Worm (Caenorhabditis elegans) whole organism, L4 larva: Measurements from ENCODE around the gene C49C3.6.

ENCODE experiments used
- F44E2.7 ChIP-seq: fragments of 200-800 bp; sonication (Bioruptor generic); IDR thresholded peaks from 2 replicates; pipeline ENCODE4 v2.1.2; 2022; ENCODE audit warnings: missing genetic modification characterization, missing compliant biosample characterization
- aha-1 ChIP-seq: fragments of 150-350 bp; peaks from one replicate; lab custom pipeline; 2014; ENCODE audit warnings: missing biosample characterization, missing genetic modification characterization
- ceh-20 ChIP-seq: fragments of 200-800 bp; sonication (Bioruptor generic); IDR thresholded peaks from 2 replicates; pipeline ENCODE4 v1.3.6; 2022; ENCODE audit warnings: missing genetic modification reagents, missing genetic modification characterization, missing compliant biosample characterization
- ceh-32 ChIP-seq: sonication (generic microtip); optimal IDR thresholded peaks from 2 replicates; lab custom pipeline; 2016; ENCODE audit warnings: mild to moderate bottlenecking, missing genetic modification characterization, missing compliant biosample characterization; ENCODE audit not compliant: poor library complexity
- ceh-82 ChIP-seq: sonication (generic microtip); optimal IDR thresholded peaks from 2 replicates; lab custom pipeline; 2017; ENCODE audit warnings: missing biosample characterization, missing genetic modification characterization
- ctbp-1 ChIP-seq: fragments of 200-800 bp; sonication (Bioruptor generic); IDR thresholded peaks from 2 replicates; pipeline ENCODE4 v1.3.6; 2022; ENCODE audit warnings: missing genetic modification reagents, missing genetic modification characterization, missing compliant biosample characterization
- daf-12 ChIP-seq: fragments of 150-350 bp; optimal IDR thresholded peaks from 2 replicates; lab custom pipeline; 2014; ENCODE audit warnings: missing biosample characterization, missing genetic modification reagents, missing genetic modification characterization
- daf-16 ChIP-seq, 3 experiments: sonication (generic microtip); optimal IDR thresholded peaks; 2 replicates each; lab custom pipeline; 2016 to 2017; ENCODE audit warnings: missing genetic modification characterization in 3 of 3, missing genetic modification reagents in 3 of 3, mild to moderate bottlenecking in 2 of 3, missing compliant biosample characterization in 2 of 3, missing biosample characterization in 1 of 3, moderate library complexity in 1 of 3
- daf-19 ChIP-seq: fragments of 200-800 bp; sonication (Bioruptor generic); conservative IDR thresholded peaks from 2 replicates; pipeline ENCODE4 v1.3.6; 2022; ENCODE audit warnings: missing genetic modification characterization, missing compliant biosample characterization
- dmd-6 ChIP-seq: fragments of 200-800 bp; sonication (Bioruptor generic); IDR thresholded peaks from 2 replicates; pipeline ENCODE4 v1.3.6; 2022; ENCODE audit warnings: missing genetic modification reagents, missing genetic modification characterization, missing compliant biosample characterization
- duxl-1 ChIP-seq: sonication (generic microtip); optimal IDR thresholded peaks from 2 replicates; lab custom pipeline; 2016; ENCODE audit warnings: mild to moderate bottlenecking, missing genetic modification characterization, moderate library complexity, missing compliant biosample characterization; ENCODE audit not compliant: poor library complexity
- dve-1 ChIP-seq: sonication (generic microtip); optimal IDR thresholded peaks from 2 replicates; lab custom pipeline; 2017; ENCODE audit warnings: antibody characterized with exemption, mild to moderate bottlenecking, missing genetic modification characterization, missing compliant biosample characterization; ENCODE audit not compliant: insufficient read depth
- egl-43 ChIP-seq: fragments of 200-800 bp; sonication (Bioruptor generic); IDR thresholded peaks from 2 replicates; pipeline ENCODE4 v1.3.6; 2022; ENCODE audit warnings: missing genetic modification reagents, missing genetic modification characterization, missing compliant biosample characterization
- hif-1 ChIP-seq, 2 experiments: sonication (generic microtip); optimal IDR thresholded peaks; 2 replicates each; lab custom pipeline; 2016 to 2017; ENCODE audit warnings: missing compliant biosample characterization in 2 of 2, missing genetic modification characterization in 2 of 2, missing genetic modification reagents in 2 of 2, missing genotype in 2 of 2, mild to moderate bottlenecking in 1 of 2
- hlh-11 ChIP-seq: fragments of 200-800 bp; sonication (Bioruptor generic); optimal IDR thresholded peaks from 2 replicates; lab custom pipeline; 2018; ENCODE audit warnings: mild to moderate bottlenecking, missing genetic modification characterization, missing compliant biosample characterization
- hmg-1.1 ChIP-seq: fragments of 200-800 bp; sonication (Bioruptor generic); IDR thresholded peaks from 2 replicates; pipeline ENCODE4 v1.3.6; 2022; ENCODE audit warnings: missing genetic modification reagents, missing genetic modification characterization, missing compliant biosample characterization
- jun-1 ChIP-seq: fragments of 150-350 bp; optimal IDR thresholded peaks from 2 replicates; lab custom pipeline; 2014; ENCODE audit warnings: missing biosample characterization, missing genetic modification reagents, missing genetic modification characterization
- lim-7 ChIP-seq: fragments of 200-800 bp; sonication (Bioruptor generic); IDR thresholded peaks from 2 replicates; pipeline ENCODE4 v1.3.6; 2022; ENCODE audit warnings: missing genetic modification characterization, missing compliant biosample characterization
- lin-1 ChIP-seq: fragments of 200-800 bp; sonication (Bioruptor generic); IDR thresholded peaks from 2 replicates; pipeline ENCODE4 v1.3.6; 2022; ENCODE audit warnings: missing genetic modification reagents, missing genetic modification characterization, missing compliant biosample characterization
- lin-38 ChIP-seq: fragments of 200-800 bp; sonication (Bioruptor generic); IDR thresholded peaks from 2 replicates; pipeline ENCODE4 v1.3.6; 2022; ENCODE audit warnings: missing genetic modification reagents, missing genetic modification characterization, missing compliant biosample characterization
- lsy-2 ChIP-seq, 2 experiments: fragments of 150-350 bp in 1 of 2; sonication (generic microtip) in 1 of 2; optimal IDR thresholded peaks; 2 replicates each; lab custom pipeline; 2014 to 2017; ENCODE audit warnings: missing biosample characterization in 2 of 2, missing genetic modification characterization in 2 of 2
- madf-5 ChIP-seq, 2 experiments: fragments of 200-800 bp; sonication (Bioruptor generic); IDR thresholded peaks; 2 replicates each; pipeline ENCODE4 v1.3.6; 2022; ENCODE audit warnings: missing compliant biosample characterization in 2 of 2, missing genetic modification characterization in 2 of 2
- mdl-1 ChIP-seq, 2 experiments: fragments of 150-350 bp in 1 of 2; sonication (generic microtip) in 1 of 2; optimal IDR thresholded peaks; 2 replicates each; lab custom pipeline; 2014 to 2017; ENCODE audit warnings: missing biosample characterization in 2 of 2, missing genetic modification characterization in 2 of 2
- mep-1 ChIP-seq: fragments of 150-350 bp; sonication (generic microtip); optimal IDR thresholded peaks from 3 replicates; lab custom pipeline; 2014; ENCODE audit warnings: missing biosample characterization, missing genetic modification characterization
- mes-2 ChIP-seq: sonication (generic microtip); optimal IDR thresholded peaks from 2 replicates; lab custom pipeline; 2016; ENCODE audit warnings: missing genotype, mild to moderate bottlenecking, missing genetic modification characterization, missing compliant biosample characterization; ENCODE audit not compliant: poor library complexity, severe bottlenecking
- nhr-102 ChIP-seq: sonication (generic microtip); optimal IDR thresholded peaks from 2 replicates; lab custom pipeline; 2016; ENCODE audit warnings: mild to moderate bottlenecking, missing genetic modification characterization, moderate library complexity, missing compliant biosample characterization
- nhr-11 ChIP-seq: fragments of 150-350 bp; optimal IDR thresholded peaks from 2 replicates; lab custom pipeline; 2014; ENCODE audit warnings: missing biosample characterization, missing genetic modification characterization
- nhr-25 ChIP-seq: sonication (generic microtip); optimal IDR thresholded peaks from 2 replicates; lab custom pipeline; 2017; ENCODE audit warnings: missing genetic modification characterization, mild to moderate bottlenecking, missing compliant biosample characterization, antibody characterized with exemption, moderate library complexity, borderline replicate concordance; ENCODE audit not compliant: insufficient read depth
- nhr-28 ChIP-seq: fragments of 150-350 bp; optimal IDR thresholded peaks from 2 replicates; lab custom pipeline; 2014; ENCODE audit warnings: missing biosample characterization, missing genetic modification characterization
- nhr-41 ChIP-seq: fragments of 200-800 bp; sonication (Bioruptor generic); IDR thresholded peaks from 2 replicates; pipeline ENCODE4 v1.3.6; 2022; ENCODE audit warnings: missing genetic modification reagents, missing genetic modification characterization, missing compliant biosample characterization
- pha-4 ChIP-seq, 2 experiments: fragments of 150-350 bp in 1 of 2; fragments of 200-800 bp in 1 of 2; sonication (Bioruptor generic) in 1 of 2; IDR thresholded peaks in 1 of 2; optimal IDR thresholded peaks in 1 of 2; 2 replicates each; pipeline versions ENCODE4 v1.3.6 to Lab custom; 2014 to 2022; ENCODE audit warnings: missing genetic modification characterization in 2 of 2, missing genetic modification reagents in 2 of 2, missing biosample characterization in 1 of 2, missing compliant biosample characterization in 1 of 2
- php-3 ChIP-seq: fragments of 200-800 bp; sonication (Bioruptor generic); IDR thresholded peaks from 2 replicates; pipeline ENCODE4 v1.3.6; 2022; ENCODE audit warnings: missing genetic modification reagents, missing genetic modification characterization, missing compliant biosample characterization
- pqm-1 ChIP-seq: sonication (generic microtip); optimal IDR thresholded peaks from 2 replicates; lab custom pipeline; 2017; ENCODE audit warnings: missing biosample characterization, missing genetic modification characterization
- rbr-2 ChIP-seq: sonication (generic microtip); optimal IDR thresholded peaks from 2 replicates; lab custom pipeline; 2016; ENCODE audit warnings: missing genotype, missing genetic modification characterization, missing compliant biosample characterization
- saeg-2 ChIP-seq: fragments of 200-800 bp; sonication (Bioruptor generic); IDR thresholded peaks from 2 replicates; pipeline ENCODE4 v1.3.6; 2022; ENCODE audit warnings: missing genetic modification reagents, missing genetic modification characterization, missing compliant biosample characterization
- tag-97 ChIP-seq: fragments of 200-800 bp; sonication (Bioruptor generic); IDR thresholded peaks from 2 replicates; pipeline ENCODE4 v1.3.6; 2022; ENCODE audit warnings: missing genetic modification characterization, missing compliant biosample characterization
- unc-62 ChIP-seq, 3 experiments: fragments of 150-350 bp in 1 of 3; sonication (generic microtip); optimal IDR thresholded peaks in 2 of 3; peaks in 1 of 3; 1 replicate in 1 of 3; 2 replicates in 2 of 3; lab custom pipeline; 2014 to 2017; ENCODE audit warnings: missing biosample characterization in 3 of 3, missing genetic modification characterization in 3 of 3, missing genetic modification reagents in 3 of 3, missing genotype in 1 of 3
- ztf-11 ChIP-seq: fragments of 150-350 bp; optimal IDR thresholded peaks from 2 replicates; lab custom pipeline; 2014; ENCODE audit warnings: missing biosample characterization, missing genetic modification characterization

The C49C3.6 gene

ce11 chrIV:17320445-17320844 lies 10.9 kb upstream of the C49C3.6 start, which contains the start of gene C49C3.4:
Gene C49C3.4 (plus strand): TSS chrIV:17320795.
- no peak for TF ChIP-seq daf-16 (GFP tag; optimal IDR thresholded peaks at IDR 0.05; lab: Kevin White, UChicago)
- peak; percentile 35 for TF ChIP-seq daf-16 (tag; optimal IDR thresholded peaks at IDR 0.05; lab: Kevin White, UChicago)
- no peak for TF ChIP-seq madf-5 (GFP tag; IDR thresholded peaks at IDR 0.05; lab: Robert Waterston, UW)
- no peak for TF ChIP-seq rbr-2
- peak; percentile 79 for TF ChIP-seq nhr-28 (tag; lab: Kevin White, UChicago)
- TF ChIP-seq pqm-1 (tag; lab: Kevin White, UChicago) = peak; percentile 96
- no peak for TF ChIP-seq lim-7 (GFP tag; lab: Robert Waterston, UW)
- peak; percentile 28; the same call in 1 of the 2 replicates for TF ChIP-seq dmd-6 (GFP tag; lab: Robert Waterston, UW)
- TF ChIP-seq hlh-11 = peak; percentile 7
- no peak for TF ChIP-seq nhr-11 (tag; lab: Kevin White, UChicago)

- TF ChIP-seq hmg-1.1 (peak; percentile 41; the same call in 1 of the 2 replicates), daf-16 (GFP tag; optimal IDR thresholded peaks at IDR 0.05; lab: Kevin White, UChicago) (no peak), daf-16 (tag; optimal IDR thresholded peaks at IDR 0.05; lab: Kevin White, UChicago) (peak; percentile 3), dve-1 (tag; lab: Kevin White, UChicago) (peak; percentile 15), daf-19 (no peak), mes-2 (peak; percentile 29)
- TF ChIP-seq, all 104 proteins: peak for 4
Observed at ce11 chrIV:17328834-17329233, 2.5 kb upstream of the C49C3.6 start, which contains the start of gene ceh-88. Gene ceh-88 (plus strand): TSS chrIV:17329188.

- no peak for TF ChIP-seq mdl-1 (tag; optimal IDR thresholded peaks at IDR 0.05; lab: Kevin White, UChicago)
- TF ChIP-seq aha-1 (tag; lab: Kevin White, UChicago) = peak; percentile 86
- no peak for TF ChIP-seq duxl-1 (tag; lab: Kevin White, UChicago)
- TF ChIP-seq daf-12 = no peak
Observed at ce11 chrIV:17332261-17332660, 934 bp downstream of the C49C3.6 start, which contains the start of gene C49C3.7. Gene C49C3.7 (plus strand): TSS chrIV:17332561.

- no peak for TF ChIP-seq F44E2.7 (GFP tag; lab: Robert Waterston, UW)
- peak; percentile 42 for TF ChIP-seq mep-1 (tag; lab: Kevin White, UChicago)
- TF ChIP-seq nhr-41 = no peak
- peak; percentile 28 for TF ChIP-seq hlh-11
- peak; percentile 10 for TF ChIP-seq rbr-2
- TF ChIP-seq nhr-102 (tag; lab: Kevin White, UChicago) = no peak
- TF ChIP-seq ctbp-1 = no peak
- TF ChIP-seq unc-62 (GFP tag; optimal IDR thresholded peaks at IDR 0.05 in 1 of 2; lab: Kevin White, UChicago) = peak in 1 of 2 experiments; percentile 80
- TF ChIP-seq unc-62 (tag; optimal IDR thresholded peaks at IDR 0.05; lab: Kevin White, UChicago) = no peak
- TF ChIP-seq mdl-1 (tag; optimal IDR thresholded peaks at IDR 0.05; lab: Kevin White, UChicago) = peak in 1 of 2 experiments; percentile 10
- no peak for TF ChIP-seq pha-4 (GFP tag; IDR thresholded peaks at IDR 0.05; lab: Robert Waterston, UW)
- TF ChIP-seq pha-4 (tag; optimal IDR thresholded peaks at IDR 0.05; lab: Kevin White, UChicago) = no peak
- TF ChIP-seq lsy-2 (tag; optimal IDR thresholded peaks at IDR 0.05; lab: Kevin White, UChicago) = peak in 1 of 2 experiments; percentile 54
- no peak for TF ChIP-seq ztf-11
- TF ChIP-seq daf-16 (GFP tag; optimal IDR thresholded peaks at IDR 0.05; lab: Kevin White, UChicago) = no peak
- peak; percentile 23 for TF ChIP-seq daf-16 (tag; optimal IDR thresholded peaks at IDR 0.05; lab: Kevin White, UChicago)
- 0 out of 2 replicates have a peak, but pooled peaks have one; percentile 8 for TF ChIP-seq hmg-1.1
- TF ChIP-seq ceh-82 (tag; lab: Kevin White, UChicago) = no peak
- TF ChIP-seq ceh-32 (tag; lab: Kevin White, UChicago) = no peak
- TF ChIP-seq mes-2 = peak; percentile 47
- TF ChIP-seq lin-38 (GFP tag; lab: Robert Waterston, UW) = peak; percentile 48; the same call in 1 of the 2 replicates
- TF ChIP-seq pqm-1 (tag; lab: Kevin White, UChicago) = no peak
- TF ChIP-seq nhr-25 = no peak
- TF ChIP-seq php-3 (GFP tag; lab: Robert Waterston, UW) = no peak
- no peak for TF ChIP-seq ceh-20 (GFP tag; lab: Robert Waterston, UW)
- no peak for TF ChIP-seq egl-43 (GFP tag; lab: Robert Waterston, UW)
- peak in 1 of 2 experiments; percentile 83 for TF ChIP-seq hif-1 (tag; optimal IDR thresholded peaks at IDR 0.05; lab: Kevin White, UChicago)
- TF ChIP-seq jun-1 = no peak
- no peak for TF ChIP-seq tag-97 (GFP tag; lab: Robert Waterston, UW)
- TF ChIP-seq lin-1 (GFP tag; lab: Robert Waterston, UW) = no peak
- no peak for TF ChIP-seq nhr-11 (tag; lab: Kevin White, UChicago)
- TF ChIP-seq nhr-28 (tag; lab: Kevin White, UChicago) = peak; percentile 21
- TF ChIP-seq saeg-2 (GFP tag; lab: Robert Waterston, UW) = no peak
Observed at ce11 chrIV:17333542-17334281, 2.4 kb downstream of the C49C3.6 start, which contains the start of gene C49C3.15. Gene C49C3.15 (plus strand): TSS chrIV:17334231.
